Fruit fly (Drosophila melanogaster) whole organism, embryonic: ENCODE data around the gene CG4709.
A peak's percentile ranks its signal among the peaks of the same experiment; 100 is the strongest.

Source experiments
- CG10431 ChIP-seq: fragments of 200-800 bp; sonication (Bioruptor generic); optimal IDR thresholded peaks from 3 replicates; lab custom pipeline; 2018; ENCODE audit warnings: missing biosample characterization, mild to moderate bottlenecking, missing genetic modification characterization
- CG10654 ChIP-seq: fragments of 200-800 bp; sonication (Bioruptor generic); optimal IDR thresholded peaks from 2 replicates; lab custom pipeline; 2016; ENCODE audit warnings: missing biosample characterization, missing genetic modification characterization
- CG11504 ChIP-seq: fragments of 200-800 bp; sonication (Bioruptor generic); optimal IDR thresholded peaks from 3 replicates; lab custom pipeline; 2019; ENCODE audit warnings: missing biosample characterization, mild to moderate bottlenecking, missing genetic modification characterization, moderate library complexity
- CG11696 ChIP-seq: fragments of 200-800 bp; sonication (Bioruptor generic); IDR thresholded peaks from 2 replicates; pipeline ENCODE4 v1.3.6; 2022; ENCODE audit warnings: missing biosample characterization, missing genetic modification characterization
- CG11723 ChIP-seq: fragments of 200-800 bp; sonication (Bioruptor generic); optimal IDR thresholded peaks from 2 replicates; lab custom pipeline; 2017; ENCODE audit warnings: missing biosample characterization, mild to moderate bottlenecking, missing genetic modification characterization
- CG13123 ChIP-seq: fragments of 200-800 bp; sonication (Bioruptor generic); optimal IDR thresholded peaks from 2 replicates; lab custom pipeline; 2016; ENCODE audit warnings: missing biosample characterization, missing genetic modification characterization
- CG13287 ChIP-seq: fragments of 200-800 bp; sonication (Bioruptor generic); IDR thresholded peaks from 2 replicates; pipeline ENCODE4 v1.3.6; 2022; ENCODE audit warnings: missing biosample characterization, missing genetic modification characterization; ENCODE audit not compliant: partially characterized antibody
- CG13624 ChIP-seq: fragments of 200-800 bp; sonication (Bioruptor generic); optimal IDR thresholded peaks from 2 replicates; lab custom pipeline; 2016; ENCODE audit warnings: missing biosample characterization, missing genetic modification characterization
- CG15073 ChIP-seq: fragments of 200-800 bp; sonication (Bioruptor generic); optimal IDR thresholded peaks from 2 replicates; lab custom pipeline; 2016; ENCODE audit warnings: missing biosample characterization, missing genetic modification characterization
- CG1602 ChIP-seq: fragments of 200-800 bp; sonication (Bioruptor generic); optimal IDR thresholded peaks from 3 replicates; lab custom pipeline; 2016; ENCODE audit warnings: missing biosample characterization, missing genetic modification characterization
- CG17361 ChIP-seq: fragments of 200-800 bp; sonication (Bioruptor generic); IDR thresholded peaks from 3 replicates; pipeline ENCODE4 v1.3.6; 2022; ENCODE audit warnings: missing biosample characterization, missing genetic modification characterization
- CG17612 ChIP-seq: fragments of 200-800 bp; sonication (Bioruptor generic); IDR thresholded peaks from 2 replicates; pipeline ENCODE4 v1.3.6; 2022; ENCODE audit warnings: missing biosample characterization, missing genetic modification characterization
- CG1792 ChIP-seq: fragments of 200-800 bp; sonication (Bioruptor generic); optimal IDR thresholded peaks from 2 replicates; lab custom pipeline; 2016; ENCODE audit warnings: missing biosample characterization, missing genetic modification characterization
- CG18476 ChIP-seq: fragments of 200-800 bp; sonication (Bioruptor generic); optimal IDR thresholded peaks from 2 replicates; lab custom pipeline; 2016; ENCODE audit warnings: missing biosample characterization, mild to moderate bottlenecking, missing genetic modification characterization
- CG2712 ChIP-seq: fragments of 200-800 bp; optimal IDR thresholded peaks from 3 replicates; lab custom pipeline; 2019; ENCODE audit warnings: missing biosample characterization, mild to moderate bottlenecking, missing genetic modification characterization, moderate library complexity
- CG30403 ChIP-seq: fragments of 200-800 bp; sonication (Bioruptor generic); optimal IDR thresholded peaks from 3 replicates; lab custom pipeline; 2016; ENCODE audit warnings: missing biosample characterization, missing genetic modification characterization
- CG31224 ChIP-seq: fragments of 200-800 bp; sonication (Bioruptor generic); IDR thresholded peaks from 2 replicates; pipeline ENCODE4 v1.3.6; 2022; ENCODE audit warnings: missing biosample characterization, missing genetic modification characterization
- CG32532 ChIP-seq: fragments of 200-800 bp; sonication (Bioruptor generic); IDR thresholded peaks from 2 replicates; pipeline ENCODE4 v1.3.6; 2022; ENCODE audit warnings: missing biosample characterization, missing genetic modification characterization
- CG4360 ChIP-seq: fragments of 200-800 bp; sonication (Bioruptor generic); IDR thresholded peaks from 2 replicates; pipeline ENCODE4 v1.3.6; 2022; ENCODE audit warnings: missing biosample characterization, missing genetic modification characterization
- CG4707 ChIP-seq: fragments of 200-800 bp; sonication (Bioruptor generic); optimal IDR thresholded peaks from 2 replicates; lab custom pipeline; 2018; ENCODE audit warnings: missing biosample characterization, mild to moderate bottlenecking, missing genetic modification characterization, moderate library complexity
- CG4854 ChIP-seq: fragments of 200-800 bp; sonication (Bioruptor generic); optimal IDR thresholded peaks from 2 replicates; lab custom pipeline; 2016; ENCODE audit warnings: missing biosample characterization, missing genetic modification characterization, inconsistent platforms
- CG7271 ChIP-seq: fragments of 200-800 bp; sonication (Bioruptor generic); optimal IDR thresholded peaks from 2 replicates; lab custom pipeline; 2018; ENCODE audit warnings: missing biosample characterization, mild to moderate bottlenecking, missing genetic modification characterization, moderate library complexity
- CG8478 ChIP-seq: fragments of >200 bp; optimal IDR thresholded peaks from 2 replicates; lab custom pipeline; 2018
- CG8765 ChIP-seq: fragments of 200-800 bp; sonication (Bioruptor generic); IDR thresholded peaks from 2 replicates; pipeline ENCODE4 v1.3.6; 2022; ENCODE audit warnings: missing biosample characterization, missing genetic modification characterization
- CG9215 ChIP-seq: fragments of 200-800 bp; sonication (Bioruptor generic); IDR thresholded peaks from 2 replicates; pipeline ENCODE4 v1.3.6; 2022; ENCODE audit warnings: missing biosample characterization, missing genetic modification characterization
- CG9932 ChIP-seq: fragments of 200-800 bp; sonication (Bioruptor generic); IDR thresholded peaks from 2 replicates; pipeline ENCODE4 v1.3.6; 2022; ENCODE audit warnings: missing biosample characterization, missing genetic modification characterization
- Deaf1 ChIP-seq: fragments of 200-800 bp; optimal IDR thresholded peaks from 3 replicates; lab custom pipeline; 2019; ENCODE audit warnings: missing biosample characterization, mild to moderate bottlenecking, missing genetic modification characterization, moderate library complexity
- GATAe ChIP-seq: fragments of 200-800 bp; sonication (Bioruptor generic); conservative IDR thresholded peaks from 2 replicates; pipeline ENCODE4 v1.3.6; 2022; ENCODE audit warnings: missing biosample characterization, missing genetic modification characterization
- Gsc ChIP-seq: fragments of 200-800 bp; sonication (Bioruptor generic); IDR thresholded peaks from 2 replicates; pipeline ENCODE4 v1.3.6; 2022; ENCODE audit warnings: missing biosample characterization, missing genetic modification characterization
- H2.0 ChIP-seq: fragments of 200-800 bp; sonication (Bioruptor generic); IDR thresholded peaks from 2 replicates; pipeline ENCODE4 v1.3.6; 2022; ENCODE audit warnings: missing biosample characterization, missing genetic modification characterization
- MBD-R2 ChIP-seq: fragments of 200-800 bp; sonication (Bioruptor generic); IDR thresholded peaks from 2 replicates; pipeline ENCODE4 v1.3.6; 2022; ENCODE audit warnings: missing biosample characterization, missing genetic modification characterization
- NFAT ChIP-seq: fragments of 200-800 bp; sonication (Bioruptor generic); IDR thresholded peaks from 2 replicates; pipeline ENCODE4 v1.3.6; 2022; ENCODE audit warnings: missing biosample characterization, missing genetic modification characterization
- Optix ChIP-seq: fragments of 200-800 bp; sonication (Bioruptor generic); IDR thresholded peaks from 3 replicates; pipeline ENCODE4 v1.3.6; 2022; ENCODE audit warnings: missing biosample characterization, missing genetic modification characterization
- Spps ChIP-seq: fragments of 200-800 bp; sonication (Bioruptor generic); optimal IDR thresholded peaks from 2 replicates; lab custom pipeline; 2018; ENCODE audit warnings: missing biosample characterization, mild to moderate bottlenecking, missing genetic modification characterization
- Stat92E ChIP-seq, 3 experiments: fragments of >200 bp in 2 of 3; fragments of 200-800 bp in 1 of 3; sonication (Bioruptor generic) in 1 of 3; optimal IDR thresholded peaks; 2 replicates each; lab custom pipeline; 2017 to 2019; ENCODE audit warnings: missing biosample characterization in 3 of 3, missing genetic modification characterization in 3 of 3, mild to moderate bottlenecking in 1 of 3, moderate library complexity in 1 of 3
- bigmax ChIP-seq: fragments of 200-800 bp; sonication (Bioruptor generic); optimal IDR thresholded peaks from 2 replicates; lab custom pipeline; 2018; ENCODE audit warnings: missing biosample characterization, mild to moderate bottlenecking, missing genetic modification characterization
- en ChIP-seq: fragments of 200-800 bp; sonication (Bioruptor generic); optimal IDR thresholded peaks from 2 replicates; lab custom pipeline; 2016; ENCODE audit warnings: missing biosample characterization, missing genetic modification characterization
- gcm2 ChIP-seq: fragments of 200-800 bp; sonication (Bioruptor generic); optimal IDR thresholded peaks from 2 replicates; lab custom pipeline; 2016; ENCODE audit warnings: missing biosample characterization, missing genetic modification characterization
- gro ChIP-seq: fragments of 200-800 bp; sonication (Bioruptor generic); optimal IDR thresholded peaks from 2 replicates; lab custom pipeline; 2016; ENCODE audit warnings: missing biosample characterization, missing genetic modification characterization
- lab ChIP-seq: fragments of 200-800 bp; sonication (Bioruptor generic); optimal IDR thresholded peaks from 3 replicates; lab custom pipeline; 2017; ENCODE audit warnings: missing biosample characterization, missing genetic modification characterization, mild to moderate bottlenecking, moderate library complexity, missing genetic modification reagents
- luna ChIP-seq: fragments of 200-800 bp; sonication (Bioruptor generic); optimal IDR thresholded peaks from 2 replicates; lab custom pipeline; 2016; ENCODE audit warnings: missing biosample characterization, missing genetic modification characterization
- mirr ChIP-seq: fragments of 200-800 bp; sonication (Bioruptor generic); optimal IDR thresholded peaks from 3 replicates; lab custom pipeline; 2018; ENCODE audit warnings: missing biosample characterization, mild to moderate bottlenecking, missing genetic modification characterization
- pzg ChIP-seq: fragments of 200-800 bp; sonication (Bioruptor generic); optimal IDR thresholded peaks from 3 replicates; lab custom pipeline; 2018; ENCODE audit warnings: missing biosample characterization, mild to moderate bottlenecking, missing genetic modification characterization, moderate library complexity
- usp ChIP-seq: fragments of >200 bp; optimal IDR thresholded peaks from 2 replicates; lab custom pipeline; 2017; ENCODE audit warnings: missing biosample characterization, missing genetic modification characterization
- wdn ChIP-seq: fragments of 200-800 bp; sonication (Bioruptor generic); IDR thresholded peaks from 2 replicates; pipeline ENCODE4 v1.3.6; 2022; ENCODE audit warnings: missing biosample characterization, missing genetic modification characterization
- z ChIP-seq: fragments of 200-800 bp; sonication (Bioruptor generic); IDR thresholded peaks from 3 replicates; pipeline ENCODE4 v1.3.6; 2022; ENCODE audit warnings: missing biosample characterization, missing genetic modification characterization

CG4709 gene

DNA sequence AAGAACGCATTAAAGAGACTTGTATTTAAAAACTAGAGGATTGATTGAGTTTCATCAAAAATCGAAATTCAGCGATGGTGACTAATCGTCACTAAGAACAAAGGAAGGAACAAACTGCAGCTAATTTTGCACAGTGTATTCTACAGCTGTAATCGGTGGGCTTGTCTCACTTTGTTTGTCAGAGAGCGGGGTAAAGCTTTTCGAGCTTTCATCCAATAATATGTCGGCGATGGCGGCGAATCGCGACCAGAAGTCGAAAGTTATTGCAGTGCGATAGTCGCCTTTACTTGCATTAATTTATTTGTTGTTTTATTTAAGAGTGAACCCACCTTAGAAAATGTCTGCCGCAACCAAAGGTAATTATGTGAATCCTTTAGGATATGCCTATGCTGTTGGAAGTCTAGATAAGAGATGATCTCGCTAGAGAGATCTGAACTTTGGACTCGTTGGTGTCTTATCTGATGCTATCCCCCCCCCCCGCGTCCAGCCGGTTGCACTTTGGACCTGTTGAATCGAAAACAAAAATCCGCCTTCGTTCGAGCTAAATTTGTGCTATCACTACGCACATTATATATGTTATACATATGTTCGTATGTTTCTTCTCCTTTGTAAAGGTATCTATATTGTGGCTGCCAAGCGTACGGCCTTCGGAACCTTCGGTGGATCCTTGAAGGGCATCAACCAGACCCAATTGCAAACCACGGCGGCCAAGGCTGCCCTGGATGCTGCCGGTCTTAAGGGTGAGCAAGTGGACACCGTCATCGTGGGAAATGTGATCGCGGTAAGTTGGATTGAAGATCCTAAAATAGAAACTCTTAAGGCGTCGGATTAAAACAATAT, 38.9 kb upstream of the CG4709 start, which contains the start of gene yip2 (continued):
- TF ChIP-seq CG2712: peak; percentile 50
- TF ChIP-seq CG15073 (GFP tag; lab: Kevin White, UChicago): no peak
- TF ChIP-seq bigmax (GFP tag; lab: Kevin White, UChicago): no peak
- peak; percentile 48 for TF ChIP-seq CG1792 (GFP tag; lab: Kevin White, UChicago)
- no peak for TF ChIP-seq CG10431 (GFP tag; lab: Kevin White, UChicago)
- TF ChIP-seq CG11504 (tag; lab: Kevin White, UChicago): peak; percentile 68
- TF ChIP-seq usp (GFP tag; lab: Kevin White, UChicago): no peak
- TF ChIP-seq CG10654 (GFP tag; lab: Kevin White, UChicago): no peak
- TF ChIP-seq gro (GFP tag; lab: Kevin White, UChicago): peak; percentile 8
- TF ChIP-seq pzg (GFP tag; lab: Kevin White, UChicago): peak; percentile 11
- TF ChIP-seq CG4854 (GFP tag; lab: Kevin White, UChicago): peak; percentile 5
- TF ChIP-seq CG7271 (tag; lab: Kevin White, UChicago): no peak
- no peak for TF ChIP-seq CG4360 (GFP tag; lab: Robert Waterston, UW)
- TF ChIP-seq mirr (GFP tag; lab: Kevin White, UChicago): peak; percentile 87
- no peak for TF ChIP-seq Spps (tag; lab: Kevin White, UChicago)
- TF ChIP-seq Gsc (GFP tag; lab: Robert Waterston, UW): no peak

DNA sequence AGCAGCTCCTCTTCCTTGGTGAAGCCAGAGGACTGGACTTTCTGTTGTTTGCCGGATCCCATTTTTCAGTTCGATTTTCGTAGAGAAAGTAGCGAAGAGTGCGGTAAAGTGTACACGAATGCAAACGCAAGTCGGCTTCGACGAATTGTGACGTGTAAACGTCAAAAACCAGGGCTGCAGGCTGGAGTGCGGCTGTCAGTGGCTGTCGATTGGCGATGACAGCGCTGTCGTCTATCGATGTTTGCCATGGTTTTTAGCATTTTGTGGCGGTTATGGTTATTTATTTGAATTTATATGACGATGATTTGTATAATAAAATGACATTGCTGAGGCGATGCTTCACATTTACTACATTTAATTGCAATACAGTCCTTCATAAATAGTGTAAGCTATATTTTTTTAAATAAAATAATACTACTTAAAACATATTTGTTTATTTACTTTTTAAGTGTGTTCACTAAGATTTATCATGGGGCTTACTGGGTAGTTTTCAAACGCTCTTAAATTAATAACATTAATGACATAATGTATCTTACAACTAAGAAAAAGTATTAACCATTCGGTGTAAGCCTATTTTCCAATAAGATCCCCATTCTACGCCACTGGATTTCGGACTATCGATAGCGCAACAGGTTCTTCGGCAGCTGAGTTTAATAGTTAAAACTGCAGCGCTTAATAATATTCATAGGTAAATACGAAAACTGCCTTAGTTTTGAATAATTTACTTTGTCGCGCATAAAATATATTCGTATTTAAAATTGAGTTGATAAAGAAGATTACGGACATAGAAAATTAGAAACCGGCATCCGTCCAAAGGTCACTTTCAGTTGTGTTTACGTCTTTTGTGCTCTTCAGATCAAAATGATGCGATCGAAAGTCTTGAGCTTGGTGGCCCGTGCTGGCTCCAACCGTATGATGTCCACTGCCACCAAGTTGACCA, 35.8 kb upstream of the CG4709 start, which contains the start of the genes CG5885 and CG4598:
CG5885 (minus strand) TSS at position 311 of the 940 bp plus-strand sequence.
CG4598 (plus strand) TSS at position 599 of the 940 bp plus-strand sequence.
- TF ChIP-seq CG13123 (peak; percentile 26), H2.0 (GFP tag; lab: Robert Waterston, UW) (peak; percentile 65; the same call in 1 of the 2 replicates), NFAT (GFP tag; lab: Robert Waterston, UW) (peak; percentile 50), CG11723 (GFP tag; lab: Kevin White, UChicago) (peak; percentile 21), Optix (peak; percentile 19; the same call in 1 of the 3 replicates), CG31224 (GFP tag; lab: Robert Waterston, UW) (no peak), CG8765 (GFP tag; lab: Robert Waterston, UW) (no peak; the same call in 1 of the 2 replicates), CG1602 (GFP tag; lab: Kevin White, UChicago) (peak; percentile 69), lab (GFP tag; lab: Kevin White, UChicago) (peak; percentile 40), CG13287 (GFP tag; lab: Robert Waterston, UW) (peak; percentile 80), CG4707 (no peak), CG2712 (peak; percentile 61), CG18476 (GFP tag; lab: Kevin White, UChicago) (no peak), CG17612 (GFP tag; lab: Robert Waterston, UW) (no peak), GATAe (GFP tag; lab: Robert Waterston, UW) (no peak), MBD-R2 (GFP tag; lab: Robert Waterston, UW) (peak; percentile 66), wdn (no peak), CG17361 (GFP tag; lab: Robert Waterston, UW) (peak; percentile 77), Stat92E (GFP tag; optimal IDR thresholded peaks at IDR 0.05; lab: Kevin White, UChicago) (peak in 1 of 3 experiments; percentile 52), Deaf1 (tag; lab: Kevin White, UChicago) (peak; percentile 89), z (GFP tag; lab: Robert Waterston, UW) (no peak), luna (GFP tag; lab: Kevin White, UChicago) (no peak), gcm2 (peak; percentile 25), CG13624 (GFP tag; lab: Kevin White, UChicago) (peak; percentile 32), CG11696 (GFP tag; lab: Robert Waterston, UW) (0 out of 2 replicates have a peak, but pooled peaks have one; percentile 28), CG9215 (0 out of 2 replicates have a peak, but pooled peaks have one; percentile 13), CG9932 (GFP tag; lab: Robert Waterston, UW) (peak; percentile 82), CG30403 (GFP tag; lab: Kevin White, UChicago) (peak; percentile 77), CG8478 (lab: Kevin White, UChicago) (no peak), CG32532 (GFP tag; lab: Robert Waterston, UW) (peak; percentile 79), en (no peak)
